Worm (Caenorhabditis elegans): ENCODE data around the gene tgt-2.

tgt-2 gene

ce11 chrV:18980980-18981529, 17.1 kb upstream of the tgt-2 start, which contains the start of the genes mrps-35 and sws-1 (continued):
- TF ChIP-seq lin-13 (GFP tag; optimal IDR thresholded peaks at IDR 0.05) (peak; percentile 69), dsc-1 (tag; optimal IDR thresholded peaks at IDR 0.05) (peak; percentile 92), fkh-8 (tag; optimal IDR thresholded peaks at IDR 0.05) (peak; percentile 76), nhr-76 (tag; optimal IDR thresholded peaks at IDR 0.05) (no peak), nhr-20 (tag; optimal IDR thresholded peaks at IDR 0.05) (peak; percentile 79), nhr-11 (tag; optimal IDR thresholded peaks at IDR 0.05) (no peak), mep-1 (tag; optimal IDR thresholded peaks at IDR 0.05) (peak; percentile 76), ces-1 (GFP tag; optimal IDR thresholded peaks at IDR 0.05) (no peak), vab-15 (tag; optimal IDR thresholded peaks at IDR 0.05) (peak; percentile 20), nhr-84 (tag; optimal IDR thresholded peaks at IDR 0.05) (no peak), elt-3 (tag; optimal IDR thresholded peaks at IDR 0.05) (peak in 1 of 6 experiments; percentile 24), unc-30 (tag; optimal IDR thresholded peaks at IDR 0.05) (no peak), unc-130 (tag; optimal IDR thresholded peaks at IDR 0.05) (no peak), unc-86 (tag; optimal IDR thresholded peaks at IDR 0.05) (peak; percentile 72), irx-1 (tag; optimal IDR thresholded peaks at IDR 0.05) (peak; percentile 95), unc-98 (GFP tag; IDR thresholded peaks at IDR 0.05) (peak; percentile 89), blmp-1 (tag; optimal IDR thresholded peaks at IDR 0.05) (peak; percentile 43), ztf-4 (tag; optimal IDR thresholded peaks at IDR 0.05) (no peak), mab-9 (GFP tag; IDR thresholded peaks at IDR 0.05) (peak; percentile 81), ceh-88 (GFP tag; IDR thresholded peaks at IDR 0.05) (no peak), egl-27 (tag; optimal IDR thresholded peaks at IDR 0.05) (no peak), elt-2 (tag; optimal IDR thresholded peaks at IDR 0.05) (peak; percentile 59), snpc-4 (tag; optimal IDR thresholded peaks at IDR 0.05) (peak; percentile 60), ceh-82 (tag; optimal IDR thresholded peaks at IDR 0.05) (peak; percentile 20 to 79 (median 68)), nhr-237 (tag; optimal IDR thresholded peaks at IDR 0.05) (no peak), ceh-90 (tag; optimal IDR thresholded peaks at IDR 0.05) (peak; percentile 98), hpl-2 (GFP tag; optimal IDR thresholded peaks at IDR 0.05) (no peak), ceh-63 (GFP tag; optimal IDR thresholded peaks at IDR 0.05) (no peak), grh-1 (GFP tag; IDR thresholded peaks at IDR 0.05) (peak; percentile 69), dpl-1 (GFP tag; optimal IDR thresholded peaks at IDR 0.05) (peak; percentile 92 to 94 (median 93)), lin-15B (tag; optimal IDR thresholded peaks at IDR 0.05) (peak; percentile 34), Y116A8C.19 (tag; optimal IDR thresholded peaks at IDR 0.05; ENCODE audit: borderline replicate concordance) (peak; percentile 70), snu-23 (GFP tag; optimal IDR thresholded peaks at IDR 0.05) (peak; percentile 85), F16B12.6 (tag; optimal IDR thresholded peaks at IDR 0.05) (no peak), C16A3.4 (tag; optimal IDR thresholded peaks at IDR 0.05) (no peak), nhr-85 (tag) (peak; percentile 94), lir-3 (tag; optimal IDR thresholded peaks at IDR 0.05; ENCODE audit: poor library complexity) (peak; percentile 94), nhr-71 (tag; optimal IDR thresholded peaks at IDR 0.05) (peak; percentile 89), zip-4 (GFP tag; optimal IDR thresholded peaks at IDR 0.05) (no peak), alr-1 (tag; optimal IDR thresholded peaks at IDR 0.05; ENCODE audit: borderline replicate concordance) (no peak)

ce11 chrV:18981736-18982135, 16.4 kb upstream of the tgt-2 start:
- TF ChIP-seq efl-1 (optimal IDR thresholded peaks at IDR 0.05) (no peak), efl-1 (GFP tag; optimal IDR thresholded peaks at IDR 0.05 in 1 of 2) (peak in 1 of 2 experiments; percentile 50), ceh-88 (GFP tag; IDR thresholded peaks at IDR 0.05) (no peak)
